Fruit fly (Drosophila melanogaster): ENCODE results near the gene rdgB.

The rdgB gene

dm6 chrX:13764397-13765119 is 2.0 kb downstream of the rdgB start (continued):
- TF ChIP-seq gcm (GFP tag; optimal IDR thresholded peaks at IDR 0.05) (no peak), CG17829 (tag; optimal IDR thresholded peaks at IDR 0.05) (peak; percentile 42), CTCF (GFP tag; optimal IDR thresholded peaks at IDR 0.05) (no peak), CG11723 (GFP tag; optimal IDR thresholded peaks at IDR 0.05) (no peak), tap (tag; optimal IDR thresholded peaks at IDR 0.05) (peak; percentile 55), HmgZ (tag; optimal IDR thresholded peaks at IDR 0.05) (peak; percentile 8), CG8281 (tag; optimal IDR thresholded peaks at IDR 0.05) (peak; percentile 9), CG17612 (GFP tag; IDR thresholded peaks at IDR 0.05) (no peak), E2f1 (GFP tag; IDR thresholded peaks at IDR 0.05) (no peak), CG30431 (GFP tag; optimal IDR thresholded peaks at IDR 0.05) (no peak), Stat92E (GFP tag; optimal IDR thresholded peaks at IDR 0.05) (no peak), inv (GFP tag; IDR thresholded peaks at IDR 0.05; ENCODE audit: partially characterized antibody) (no peak), ewg (GFP tag; optimal IDR thresholded peaks at IDR 0.05) (peak; percentile 2), Dp (GFP tag; optimal IDR thresholded peaks at IDR 0.05) (no peak), CG14441 (GFP tag; IDR thresholded peaks at IDR 0.05) (peak; percentile 57), CG4730 (GFP tag; IDR thresholded peaks at IDR 0.05) (no peak), CG34224 (GFP tag; IDR thresholded peaks at IDR 0.05; ENCODE audit: partially characterized antibody) (no peak), psq (GFP tag; optimal IDR thresholded peaks at IDR 0.05) (no peak), trem (tag; optimal IDR thresholded peaks at IDR 0.05) (peak; percentile 13), CG12219 (GFP tag; optimal IDR thresholded peaks at IDR 0.05) (peak; percentile 18), dmrt99B (tag; optimal IDR thresholded peaks at IDR 0.05) (peak; percentile 70), CG18764 (GFP tag; optimal IDR thresholded peaks at IDR 0.05) (no peak), stwl (tag; optimal IDR thresholded peaks at IDR 0.05) (no peak), lola (GFP tag; optimal IDR thresholded peaks at IDR 0.05) (no peak), CG4282 (GFP tag; optimal IDR thresholded peaks at IDR 0.05) (no peak), esg (GFP tag; conservative IDR thresholded peaks at IDR 0.05) (peak; percentile 41; the same call in 1 of the 2 replicates), Oaz (GFP tag; IDR thresholded peaks at IDR 0.05) (peak; percentile 46; the same call in 1 of the 2 replicates), sima (GFP tag; optimal IDR thresholded peaks at IDR 0.05) (no peak), Hmr (GFP tag; optimal IDR thresholded peaks at IDR 0.05) (peak; percentile 35), trh (GFP tag; optimal IDR thresholded peaks at IDR 0.05) (no peak), CG11456 (GFP tag; IDR thresholded peaks at IDR 0.05) (0 out of 3 replicates have a peak, but pooled peaks have one; percentile 38), Pdp1 (GFP tag; optimal IDR thresholded peaks at IDR 0.05) (no peak), CG11560 (tag; IDR thresholded peaks at IDR 0.05) (no peak), gce (GFP tag; IDR thresholded peaks at IDR 0.05) (no peak), eyg (GFP tag; optimal IDR thresholded peaks at IDR 0.05) (no peak), CG5245 (GFP tag; optimal IDR thresholded peaks at IDR 0.05) (no peak), sens (GFP tag) (peak; percentile 81), CG17328 (GFP tag; IDR thresholded peaks at IDR 0.05) (peak; percentile 61), tin (GFP tag; optimal IDR thresholded peaks at IDR 0.05) (peak; percentile 4), Abd-B (GFP tag; optimal IDR thresholded peaks at IDR 0.05) (peak; percentile 60), vnd (GFP tag; IDR thresholded peaks at IDR 0.05; ENCODE audit: partially characterized antibody) (no peak), br (optimal IDR thresholded peaks at IDR 0.05) (no peak), fru (optimal IDR thresholded peaks at IDR 0.05) (no peak), CG9817 (tag; optimal IDR thresholded peaks at IDR 0.05) (no peak), hth (optimal IDR thresholded peaks at IDR 0.05) (no peak), chm (GFP tag; IDR thresholded peaks at IDR 0.05) (peak; percentile 28; the same call in 1 of the 2 replicates), Poxn (GFP tag; IDR thresholded peaks at IDR 0.05) (no peak), fu2 (GFP tag; optimal IDR thresholded peaks at IDR 0.05) (no peak), lov (optimal IDR thresholded peaks at IDR 0.05) (no peak), lov (GFP tag; IDR thresholded peaks at IDR 0.05) (0 out of 3 replicates have a peak, but pooled peaks have one; percentile 6), ase (GFP tag; IDR thresholded peaks at IDR 0.05) (peak; percentile 33; the same call in 1 of the 3 replicates)
